Worm (Caenorhabditis elegans) whole organism, young adult: ENCODE data around the gene rsr-2.

Source experiments
- B0035.1 ChIP-seq: sonication (generic microtip); optimal IDR thresholded peaks from 2 replicates; lab custom pipeline; 2016; ENCODE audit warnings: missing genetic modification characterization, mild to moderate bottlenecking, missing compliant biosample characterization, missing genotype, missing genetic modification reagents
- D2030.7 ChIP-seq: fragments of 200-800 bp; sonication (Bioruptor generic); IDR thresholded peaks from 2 replicates; pipeline ENCODE4 v1.3.6; 2022; ENCODE audit warnings: missing genetic modification reagents, missing genetic modification characterization, missing compliant biosample characterization
- F33H1.4 ChIP-seq: fragments of 200-800 bp; sonication (Bioruptor generic); IDR thresholded peaks from 2 replicates; pipeline ENCODE4 v1.3.6; 2022; ENCODE audit warnings: missing genetic modification reagents, missing genetic modification characterization, missing compliant biosample characterization
- F55B11.4 ChIP-seq: sonication (generic microtip); optimal IDR thresholded peaks from 2 replicates; lab custom pipeline; 2016; ENCODE audit warnings: missing compliant biosample characterization, missing genetic modification characterization, borderline replicate concordance; ENCODE audit not compliant: insufficient read depth
- F57A8.1 ChIP-seq: fragments of 200-800 bp; sonication (Bioruptor generic); optimal IDR thresholded peaks from 2 replicates; lab custom pipeline; 2018; ENCODE audit warnings: mild to moderate bottlenecking, missing genetic modification characterization, moderate library complexity, missing compliant biosample characterization
- T07F8.4 ChIP-seq: sonication (generic microtip); optimal IDR thresholded peaks from 2 replicates; lab custom pipeline; 2016; ENCODE audit warnings: mild to moderate bottlenecking, missing genetic modification characterization, moderate library complexity, missing compliant biosample characterization
- Y67H2A.10 ChIP-seq: fragments of 200-800 bp; sonication (Bioruptor generic); conservative IDR thresholded peaks from 2 replicates; pipeline ENCODE4 v1.3.6; 2022; ENCODE audit warnings: missing genetic modification reagents, missing genetic modification characterization, missing compliant biosample characterization
- aptf-2 ChIP-seq: fragments of 200-800 bp; sonication (Bioruptor generic); conservative IDR thresholded peaks from 2 replicates; pipeline ENCODE4 v1.3.6; 2022; ENCODE audit warnings: missing genetic modification reagents, missing genetic modification characterization, missing compliant biosample characterization
- atf-7 ChIP-seq: sonication (generic microtip); optimal IDR thresholded peaks from 2 replicates; lab custom pipeline; 2017; ENCODE audit warnings: mild to moderate bottlenecking, missing genetic modification characterization, missing compliant biosample characterization
- attf-3 ChIP-seq: fragments of 200-800 bp; sonication (Bioruptor generic); conservative IDR thresholded peaks from 2 replicates; pipeline ENCODE4 v1.3.6; 2022; ENCODE audit warnings: missing genetic modification reagents, missing genetic modification characterization, missing compliant biosample characterization
- bed-2 ChIP-seq: fragments of 200-800 bp; sonication (Bioruptor generic); IDR thresholded peaks from 2 replicates; pipeline ENCODE4 v1.3.6; 2022; ENCODE audit warnings: missing genetic modification reagents, missing genetic modification characterization, missing compliant biosample characterization
- cebp-1 ChIP-seq, 2 experiments: fragments of 200-800 bp in 1 of 2; sonication (Bioruptor generic) in 1 of 2; sonication (generic microtip) in 1 of 2; IDR thresholded peaks in 1 of 2; optimal IDR thresholded peaks in 1 of 2; 2 replicates each; pipeline versions ENCODE4 v1.3.6 to Lab custom; 2017 to 2022; ENCODE audit warnings: missing compliant biosample characterization in 2 of 2, missing genetic modification characterization in 2 of 2, mild to moderate bottlenecking in 1 of 2, missing genetic modification reagents in 1 of 2, moderate library complexity in 1 of 2
- ceh-91 ChIP-seq: fragments of 200-800 bp; sonication (Bioruptor generic); IDR thresholded peaks from 2 replicates; pipeline ENCODE4 v1.3.6; 2022; ENCODE audit warnings: missing genetic modification reagents, missing genetic modification characterization, missing compliant biosample characterization
- dox-1 ChIP-seq: fragments of 200-800 bp; sonication (Bioruptor generic); IDR thresholded peaks from 2 replicates; pipeline ENCODE4 v1.3.6; 2022; ENCODE audit warnings: missing genetic modification reagents, missing genetic modification characterization, missing compliant biosample characterization
- efl-1 ChIP-seq: fragments of 150-350 bp; optimal IDR thresholded peaks from 2 replicates; lab custom pipeline; 2014; ENCODE audit warnings: missing biosample characterization, missing genetic modification reagents, missing genetic modification characterization
- egl-18 ChIP-seq: fragments of 200-800 bp; sonication (Bioruptor generic); IDR thresholded peaks from 2 replicates; pipeline ENCODE4 v1.3.6; 2022; ENCODE audit warnings: missing genetic modification reagents, missing genetic modification characterization, missing compliant biosample characterization
- egl-44 ChIP-seq: fragments of 200-800 bp; sonication (Bioruptor generic); IDR thresholded peaks from 2 replicates; pipeline ENCODE4 v1.3.6; 2022; ENCODE audit warnings: missing genetic modification reagents, missing genetic modification characterization, missing compliant biosample characterization
- egrh-3 ChIP-seq: fragments of 200-800 bp; sonication (Bioruptor generic); IDR thresholded peaks from 2 replicates; pipeline ENCODE4 v1.3.6; 2022; ENCODE audit warnings: missing genetic modification reagents, missing genetic modification characterization, missing compliant biosample characterization
- ets-4 ChIP-seq: fragments of 200-800 bp; sonication (Bioruptor generic); optimal IDR thresholded peaks from 2 replicates; lab custom pipeline; 2018; ENCODE audit warnings: mild to moderate bottlenecking, missing genetic modification characterization, missing compliant biosample characterization
- fkh-3 ChIP-seq: sonication (generic microtip); optimal IDR thresholded peaks from 2 replicates; lab custom pipeline; 2016; ENCODE audit warnings: mild to moderate bottlenecking, missing genetic modification characterization, missing compliant biosample characterization
- gei-17 ChIP-seq: fragments of 200-800 bp; sonication (Bioruptor generic); optimal IDR thresholded peaks from 2 replicates; lab custom pipeline; 2018; ENCODE audit warnings: mild to moderate bottlenecking, missing genetic modification characterization, missing compliant biosample characterization
- him-1 ChIP-seq: sonication (generic microtip); optimal IDR thresholded peaks from 2 replicates; lab custom pipeline; 2016; ENCODE audit warnings: missing genotype, missing genetic modification reagents, missing genetic modification characterization, missing compliant biosample characterization
- hmg-1.2 ChIP-seq: fragments of 200-800 bp; sonication (Bioruptor generic); IDR thresholded peaks from 2 replicates; pipeline ENCODE4 v1.3.6; 2022; ENCODE audit warnings: missing genetic modification reagents, missing genetic modification characterization, missing compliant biosample characterization
- let-607 ChIP-seq, 2 experiments: fragments of 200-800 bp in 1 of 2; sonication (Bioruptor generic) in 1 of 2; sonication (generic microtip) in 1 of 2; optimal IDR thresholded peaks; 2 replicates each; lab custom pipeline; 2016 to 2018; ENCODE audit warnings: mild to moderate bottlenecking in 2 of 2, missing compliant biosample characterization in 2 of 2, missing genetic modification characterization in 2 of 2, moderate library complexity in 2 of 2, missing genotype in 1 of 2
- lir-1 ChIP-seq: fragments of 200-800 bp; sonication (Bioruptor generic); conservative IDR thresholded peaks from 2 replicates; pipeline ENCODE4 v1.3.6; 2022; ENCODE audit warnings: missing genetic modification reagents, missing genetic modification characterization, missing compliant biosample characterization
- lsl-1 ChIP-seq: fragments of 200-800 bp; sonication (Bioruptor generic); optimal IDR thresholded peaks from 2 replicates; lab custom pipeline; 2018; ENCODE audit warnings: mild to moderate bottlenecking, missing genetic modification characterization, moderate library complexity, missing compliant biosample characterization
- madf-10 ChIP-seq: sonication (generic microtip); optimal IDR thresholded peaks from 2 replicates; lab custom pipeline; 2016; ENCODE audit warnings: mild to moderate bottlenecking, missing genetic modification characterization, missing compliant biosample characterization
- madf-6 ChIP-seq: fragments of 200-800 bp; sonication (Bioruptor generic); IDR thresholded peaks from 2 replicates; pipeline ENCODE4 v1.3.6; 2022; ENCODE audit warnings: missing genetic modification reagents, missing genetic modification characterization, missing compliant biosample characterization
- nfya-2 ChIP-seq: fragments of 200-800 bp; sonication (Bioruptor generic); IDR thresholded peaks from 2 replicates; pipeline ENCODE4 v1.3.6; 2022; ENCODE audit warnings: missing genetic modification reagents, missing genetic modification characterization, missing compliant biosample characterization
- nhr-80 ChIP-seq: sonication (generic microtip); optimal IDR thresholded peaks from 2 replicates; lab custom pipeline; 2016; ENCODE audit warnings: missing genetic modification characterization, missing compliant biosample characterization
- snpc-1.3 ChIP-seq: sonication (generic microtip); optimal IDR thresholded peaks from 2 replicates; lab custom pipeline; 2017; ENCODE audit warnings: missing genetic modification characterization, mild to moderate bottlenecking, missing compliant biosample characterization, antibody characterized with exemption, moderate library complexity, missing genotype, missing genetic modification reagents; ENCODE audit not compliant: insufficient read depth
- snpc-4 ChIP-seq, 5 experiments: fragments of 150-350 bp in 1 of 5; sonication (generic microtip) in 4 of 5; optimal IDR thresholded peaks; 2 replicates each; lab custom pipeline; 2014 to 2018; ENCODE audit warnings: missing genetic modification characterization in 5 of 5, missing biosample characterization in 3 of 5, antibody characterized with exemption in 2 of 5, mild to moderate bottlenecking in 2 of 5, missing compliant biosample characterization in 2 of 5, missing genotype in 2 of 5, moderate library complexity in 2 of 5, missing genetic modification reagents in 1 of 5
- tbx-9 ChIP-seq: sonication (generic microtip); optimal IDR thresholded peaks from 2 replicates; lab custom pipeline; 2016; ENCODE audit warnings: borderline replicate concordance, missing genetic modification characterization, inconsistent platforms, missing compliant biosample characterization
- unc-62 ChIP-seq: fragments of 150-350 bp; optimal IDR thresholded peaks from 2 replicates; lab custom pipeline; 2014; ENCODE audit warnings: missing biosample characterization, missing genetic modification reagents, missing genetic modification characterization
- zfh-2 ChIP-seq: fragments of 200-800 bp; sonication (Bioruptor generic); conservative IDR thresholded peaks from 2 replicates; pipeline ENCODE4 v1.3.6; 2022; ENCODE audit warnings: missing genetic modification reagents, missing genetic modification characterization, missing compliant biosample characterization
- ztf-22 ChIP-seq: fragments of 200-800 bp; sonication (Bioruptor generic); optimal IDR thresholded peaks from 2 replicates; lab custom pipeline; 2018; ENCODE audit warnings: mild to moderate bottlenecking, missing genetic modification characterization, moderate library complexity, missing compliant biosample characterization

Gene rsr-2

DNA sequence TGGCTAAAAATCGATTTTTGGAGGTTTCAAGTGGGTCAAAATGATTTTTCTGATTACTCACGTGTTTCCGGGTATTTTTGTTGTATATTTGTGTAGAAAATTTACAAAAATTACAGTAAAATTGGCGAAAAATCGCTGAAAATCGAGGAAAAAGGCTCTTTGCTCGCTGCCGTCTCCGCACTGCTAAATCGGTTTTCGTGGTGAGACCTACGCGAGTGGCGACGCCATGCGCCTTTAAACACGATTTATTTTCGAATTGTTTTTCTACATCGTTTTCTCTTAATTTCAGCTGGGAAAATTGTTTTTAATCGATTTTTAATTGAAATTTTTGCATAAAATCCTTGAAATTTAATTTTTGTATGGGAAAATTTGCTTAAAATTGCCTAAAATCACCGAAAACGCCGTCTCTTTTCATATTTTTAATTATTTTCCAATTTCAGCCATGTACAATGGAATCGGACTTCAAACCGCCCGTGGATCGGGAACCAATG is at the start of gene rsr-2, which contains the start of gene pqn-87:
Gene rsr-2, plus strand, starts transcription at position 441 of the 491 bp plus-strand sequence.
Gene pqn-87, minus strand, starts transcription at position 171 of the 491 bp plus-strand sequence.
- TF ChIP-seq B0035.1, result no peak
- TF ChIP-seq hmg-1.2 (GFP tag; lab: Robert Waterston, UW), result peak; percentile 15; the same call in 1 of the 2 replicates
- TF ChIP-seq madf-6 (GFP tag; lab: Robert Waterston, UW), result peak; percentile 11; the same call in 1 of the 2 replicates
- TF ChIP-seq snpc-4 (GFP tag; optimal IDR thresholded peaks at IDR 0.05; lab: Kevin White, UChicago), result no peak
- peak in 1 of 4 experiments; percentile 14 for TF ChIP-seq snpc-4 (tag; optimal IDR thresholded peaks at IDR 0.05; lab: Kevin White, UChicago)
- TF ChIP-seq dox-1 (GFP tag; lab: Robert Waterston, UW), result peak; percentile 46; the same call in 1 of the 2 replicates
- peak; percentile 55 for TF ChIP-seq efl-1 (GFP tag; lab: Kevin White, UChicago)
- TF ChIP-seq lsl-1 (GFP tag; lab: Kevin White, UChicago), result peak; percentile 51
- TF ChIP-seq F57A8.1, result no peak
- peak; percentile 83 for TF ChIP-seq F33H1.4 (GFP tag; lab: Robert Waterston, UW)
- TF ChIP-seq, all 124 proteins: peak for 7

DNA sequence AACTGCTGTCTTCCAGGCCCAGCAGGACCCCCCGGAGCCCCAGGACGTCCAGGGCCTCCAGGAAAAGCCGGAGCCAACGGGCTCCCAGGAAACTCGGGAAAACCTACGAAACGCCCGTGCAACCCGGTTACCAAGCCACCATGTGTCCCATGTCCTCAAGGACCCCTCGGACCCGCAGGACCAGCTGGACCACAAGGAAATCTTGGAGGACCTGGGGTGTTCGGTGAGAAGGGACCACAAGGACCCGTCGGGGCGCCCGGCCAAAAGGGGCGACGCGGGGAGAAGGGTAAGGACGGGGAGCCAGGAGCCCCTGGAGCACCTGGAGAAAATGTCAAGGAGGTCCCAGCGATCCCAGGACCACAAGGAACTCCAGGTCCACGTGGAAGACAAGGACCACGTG is 49.8 kb upstream of the rsr-2 start:
- TF ChIP-seq fkh-3 (tag; lab: Kevin White, UChicago), result no peak
- TF ChIP-seq egrh-3 (GFP tag; lab: Robert Waterston, UW), result peak; percentile 91
- peak; percentile 93 for TF ChIP-seq zfh-2 (GFP tag; lab: Robert Waterston, UW)

DNA sequence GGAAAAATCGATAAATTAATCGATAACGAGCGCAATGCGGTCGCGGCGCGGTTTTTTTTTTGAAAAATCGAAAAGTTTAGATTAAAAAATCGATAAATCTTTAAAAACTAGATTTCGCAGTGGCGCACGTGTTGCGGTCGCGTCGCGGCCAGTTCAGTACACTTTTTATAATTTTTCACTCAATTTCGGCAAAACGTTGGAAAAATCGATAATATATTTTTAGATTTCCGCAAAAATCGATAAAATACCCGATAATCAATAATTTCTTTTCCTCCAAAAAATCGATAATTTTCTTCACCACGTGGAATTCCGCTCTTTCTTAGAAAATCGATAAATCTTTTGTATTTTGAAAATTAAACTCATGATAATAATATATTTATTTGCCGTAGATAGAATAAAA is 48.6 kb upstream of the rsr-2 start:
- TF ChIP-seq him-1 (tag; lab: Kevin White, UChicago) (peak; percentile 70), D2030.7 (GFP tag; lab: Robert Waterston, UW) (no peak)

ce11 chrII:12184857-12185256 is 40.3 kb upstream of the rsr-2 start, which contains the start of gene Y57A10A.13:
Gene Y57A10A.13, minus strand, starts transcription at chrII:12184902.
- TF ChIP-seq efl-1 (GFP tag; lab: Kevin White, UChicago) (peak; percentile 43), bed-2 (no peak), attf-3 (GFP tag; lab: Robert Waterston, UW) (peak; percentile 84), gei-17 (GFP tag; lab: Kevin White, UChicago) (no peak)

ce11 chrII:12185710-12186109 is 39.4 kb upstream of the rsr-2 start, which contains the start of gene Y57A10A.14:
Gene Y57A10A.14, plus strand, starts transcription at chrII:12185937.
- TF ChIP-seq unc-62 (GFP tag; lab: Kevin White, UChicago) (peak; percentile 79), let-607 (tag; optimal IDR thresholded peaks at IDR 0.05; lab: Kevin White, UChicago) (peak in 1 of 2 experiments; percentile 57), egl-18 (GFP tag; lab: Robert Waterston, UW) (no peak), atf-7 (tag; lab: Kevin White, UChicago) (peak; percentile 34), nhr-80 (tag; lab: Kevin White, UChicago) (peak; percentile 78), aptf-2 (GFP tag; lab: Robert Waterston, UW) (no peak), cebp-1 (GFP tag; IDR thresholded peaks at IDR 0.05; lab: Robert Waterston, UW) (no peak), cebp-1 (tag; optimal IDR thresholded peaks at IDR 0.05; lab: Kevin White, UChicago) (peak; percentile 15)

DNA sequence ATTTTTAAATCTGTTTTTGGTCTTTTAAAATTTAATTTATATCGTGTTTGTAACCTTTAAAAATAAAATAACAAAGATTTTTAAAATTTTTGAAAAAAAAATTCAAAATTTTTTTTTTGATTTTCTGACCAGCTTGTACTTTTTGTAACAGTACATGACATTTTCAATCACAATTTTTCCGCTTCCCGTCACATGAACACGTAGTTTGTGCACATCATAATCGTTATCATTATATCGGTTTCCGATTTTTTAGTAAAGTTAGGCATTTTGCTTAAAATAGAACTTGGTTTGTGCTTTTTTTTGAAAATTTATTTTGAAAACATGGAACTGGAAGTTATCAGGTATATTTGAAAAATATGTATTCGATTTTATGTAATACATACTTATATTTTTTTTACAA is 38.4 kb upstream of the rsr-2 start:
- TF ChIP-seq madf-10 (tag; lab: Kevin White, UChicago), result no peak
- no peak for TF ChIP-seq F55B11.4 (tag; lab: Kevin White, UChicago)
- no peak for TF ChIP-seq dox-1 (GFP tag; lab: Robert Waterston, UW)
- TF ChIP-seq tbx-9 (tag; lab: Kevin White, UChicago), result no peak
- no peak for TF ChIP-seq ceh-91 (GFP tag; lab: Robert Waterston, UW)
- TF ChIP-seq fkh-3 (tag; lab: Kevin White, UChicago), result no peak
- TF ChIP-seq egl-44, result no peak
- no peak for TF ChIP-seq ets-4 (GFP tag; lab: Kevin White, UChicago)
- TF ChIP-seq egl-18 (GFP tag; lab: Robert Waterston, UW), result no peak
- TF ChIP-seq lir-1 (GFP tag; lab: Robert Waterston, UW), result no peak
- TF ChIP-seq T07F8.4 (tag; lab: Kevin White, UChicago), result no peak
- no peak for TF ChIP-seq nfya-2
- TF ChIP-seq ztf-22 (GFP tag; lab: Kevin White, UChicago), result no peak
- TF ChIP-seq Y67H2A.10 (GFP tag; lab: Robert Waterston, UW), result no peak
- no peak for TF ChIP-seq snpc-1.3 (tag; lab: Kevin White, UChicago)
- TF ChIP-seq F33H1.4 (GFP tag; lab: Robert Waterston, UW), result no peak
